Fruit fly (Drosophila melanogaster) whole organism, prepupa: ENCODE results near the gene Atat.

ENCODE experiments used
- CG10631 ChIP-seq: fragments of 200-800 bp; sonication (Bioruptor generic); optimal IDR thresholded peaks from 2 replicates; lab custom pipeline; 2016; ENCODE audit warnings: missing biosample characterization, missing genetic modification characterization
- CG16779 ChIP-seq: fragments of 200-800 bp; sonication (Bioruptor generic); optimal IDR thresholded peaks from 3 replicates; lab custom pipeline; 2017; ENCODE audit warnings: missing biosample characterization, mild to moderate bottlenecking, missing genetic modification characterization
- CG4318 ChIP-seq: fragments of 200-800 bp; sonication (Bioruptor generic); optimal IDR thresholded peaks from 3 replicates; lab custom pipeline; 2017; ENCODE audit warnings: missing biosample characterization, mild to moderate bottlenecking, missing genetic modification characterization
- CG6792 ChIP-seq: fragments of 200-800 bp; sonication (Bioruptor generic); optimal IDR thresholded peaks from 3 replicates; lab custom pipeline; 2016; ENCODE audit warnings: missing biosample characterization, missing genetic modification characterization
- CG6808 ChIP-seq: fragments of 200-800 bp; sonication (Bioruptor generic); optimal IDR thresholded peaks from 3 replicates; lab custom pipeline; 2017; ENCODE audit warnings: missing biosample characterization, missing genetic modification characterization, mild to moderate bottlenecking, moderate library complexity, missing genetic modification reagents
- Eip75B ChIP-seq: fragments of 200-800 bp; sonication (Bioruptor generic); optimal IDR thresholded peaks from 3 replicates; lab custom pipeline; 2016; ENCODE audit warnings: missing biosample characterization, missing genetic modification characterization
- Eip78C ChIP-seq: fragments of 200-800 bp; sonication (Bioruptor generic); peaks from one replicate; lab custom pipeline; 2016; ENCODE audit warnings: missing biosample characterization, missing genetic modification characterization
- Gug ChIP-seq: fragments of 200-800 bp; sonication (Bioruptor generic); IDR thresholded peaks from 2 replicates; pipeline ENCODE4 v1.3.6; 2022; ENCODE audit warnings: missing biosample characterization, missing genetic modification characterization
- Hr39 ChIP-seq: fragments of 200-800 bp; sonication (Bioruptor generic); optimal IDR thresholded peaks from 2 replicates; lab custom pipeline; 2016; ENCODE audit warnings: missing biosample characterization, missing genetic modification characterization
- Hr4 ChIP-seq: fragments of 200-800 bp; sonication (Bioruptor generic); optimal IDR thresholded peaks from 3 replicates; lab custom pipeline; 2016; ENCODE audit warnings: missing biosample characterization, missing genetic modification characterization
- Sox14 ChIP-seq: fragments of 200-800 bp; sonication (Bioruptor generic); optimal IDR thresholded peaks from 3 replicates; lab custom pipeline; 2016; ENCODE audit warnings: missing biosample characterization, missing genetic modification characterization
- fkh ChIP-seq: fragments of 200-800 bp; sonication (Bioruptor generic); optimal IDR thresholded peaks from 3 replicates; lab custom pipeline; 2017; ENCODE audit warnings: missing biosample characterization, mild to moderate bottlenecking, missing genetic modification characterization, moderate library complexity
- ss ChIP-seq, 2 experiments: fragments of 200-800 bp; sonication (Bioruptor generic); optimal IDR thresholded peaks; 2 replicates in 1 of 2; 3 replicates in 1 of 2; lab custom pipeline; 2017 to 2018; ENCODE audit warnings: mild to moderate bottlenecking in 2 of 2, missing biosample characterization in 2 of 2, missing genetic modification characterization in 2 of 2, moderate library complexity in 1 of 2

DNA sequence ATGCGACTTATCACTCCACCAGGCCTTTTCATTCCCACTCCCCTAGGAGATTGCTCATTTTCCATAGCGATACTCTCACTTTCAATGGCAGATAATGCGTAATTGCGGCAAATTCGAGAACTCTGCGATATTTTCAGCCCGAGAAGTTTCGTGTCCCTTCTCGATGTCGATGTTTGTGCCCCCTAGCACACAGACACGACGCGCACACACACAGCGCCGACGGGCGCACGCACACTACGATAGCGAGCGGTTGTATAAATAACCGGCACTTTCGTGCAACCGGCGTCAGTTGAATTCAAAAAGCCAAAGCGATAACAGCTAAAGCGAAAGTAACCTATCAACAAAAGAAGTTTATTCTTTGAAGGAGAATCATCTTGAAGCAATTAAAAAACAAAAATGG is 45.0 kb downstream of the Atat start, which contains the start of gene Hsp23:
- TF ChIP-seq Hr39 (GFP tag; lab: Kevin White, UChicago) (no peak), Eip75B (GFP tag; lab: Kevin White, UChicago) (peak; percentile 65), Eip78C (GFP tag; lab: Kevin White, UChicago) (peak; percentile 67), Hr4 (no peak), CG10631 (GFP tag; lab: Kevin White, UChicago) (no peak), Gug (GFP tag; lab: Robert Waterston, UW) (no peak), CG16779 (tag; lab: Kevin White, UChicago) (no peak), CG6792 (GFP tag; lab: Kevin White, UChicago) (no peak), fkh (GFP tag; lab: Kevin White, UChicago) (no peak), ss (GFP tag; optimal IDR thresholded peaks at IDR 0.05; lab: Kevin White, UChicago) (peak; percentile 64 to 71), CG6808 (GFP tag; lab: Kevin White, UChicago) (peak; percentile 61), Sox14 (GFP tag; lab: Kevin White, UChicago) (peak; percentile 53), CG4318 (GFP tag; lab: Kevin White, UChicago) (no peak)
